Worm (Caenorhabditis elegans): ENCODE results near the gene cyp-37A1.

- TF ChIP-seq ces-1 (GFP tag; optimal IDR thresholded peaks at IDR 0.05): no peak
- TF ChIP-seq elt-3 (tag; optimal IDR thresholded peaks at IDR 0.05): no peak
- TF ChIP-seq unc-62 (GFP tag; optimal IDR thresholded peaks at IDR 0.05): no peak
- TF ChIP-seq unc-39 (tag; optimal IDR thresholded peaks at IDR 0.05): no peak
- no peak for TF ChIP-seq lin-32 (GFP tag; optimal IDR thresholded peaks at IDR 0.05)
- TF ChIP-seq elt-1 (tag; optimal IDR thresholded peaks at IDR 0.05; ENCODE audit: borderline replicate concordance, insufficient read depth): no peak
Measured at ce11 chrII:14014637-14015036, 2.1 kb downstream of the cyp-37A1 start.

Data from whole organism, mixed stage, embryonic.